Worm (Caenorhabditis elegans): Measurements from ENCODE around the gene epg-3.

Gene epg-3

DNA sequence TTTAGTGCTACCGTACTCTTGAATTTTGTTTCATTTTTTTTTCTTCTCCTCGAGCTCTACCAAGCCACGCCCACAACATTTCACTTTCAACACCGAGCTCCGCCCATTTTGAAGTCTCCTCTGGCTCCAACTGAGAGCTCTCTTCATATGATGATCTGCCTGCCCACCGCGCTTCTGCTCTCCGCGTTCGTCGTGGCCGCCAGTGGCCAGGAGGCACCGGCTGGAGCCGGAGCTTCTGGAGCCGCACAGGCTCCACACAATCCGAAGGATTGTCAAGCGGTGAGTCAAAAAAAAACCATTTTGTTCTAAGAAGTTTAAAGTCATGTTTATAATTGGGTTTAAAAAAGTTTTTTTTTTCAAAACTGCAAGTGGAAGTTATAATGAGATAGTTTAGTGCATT lies 24.2 kb upstream of the epg-3 start, which contains the start of gene flp-14:
Gene flp-14 (plus strand): TSS at position 146 of the 400 bp plus-strand sequence.
- TF ChIP-seq med-1 (GFP tag; optimal IDR thresholded peaks at IDR 0.05; ENCODE audit: insufficient read depth) (no peak), T22C8.4 (GFP tag; IDR thresholded peaks at IDR 0.05) (no peak), ref-1 (GFP tag; conservative IDR thresholded peaks at IDR 0.05) (no peak), ztf-23 (GFP tag; IDR thresholded peaks at IDR 0.05) (no peak), tab-1 (GFP tag; IDR thresholded peaks at IDR 0.05) (no peak), klf-2 (GFP tag; conservative IDR thresholded peaks at IDR 0.05) (no peak), ztf-29 (GFP tag; IDR thresholded peaks at IDR 0.05) (no peak), flt-1 (GFP tag; IDR thresholded peaks at IDR 0.05) (no peak), cog-1 (tag; optimal IDR thresholded peaks at IDR 0.05) (no peak)

DNA sequence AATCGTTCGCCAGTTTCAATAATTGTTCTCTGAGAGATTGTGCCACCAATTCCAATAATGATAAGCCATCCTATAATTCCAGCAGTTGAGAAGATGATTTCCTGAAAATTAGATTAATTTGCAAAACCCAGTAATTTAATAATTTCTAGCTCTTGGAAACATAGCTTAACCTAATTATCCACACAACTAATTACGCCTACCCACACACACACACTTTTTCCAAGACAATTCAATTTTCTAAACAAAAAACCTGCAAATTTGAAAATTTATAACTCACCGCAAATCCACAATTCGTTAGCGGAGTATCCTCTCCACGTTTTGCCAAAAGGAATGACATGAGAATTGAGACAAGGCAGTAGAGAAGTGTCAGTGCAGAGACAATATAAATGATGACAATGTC lies 18.1 kb upstream of the epg-3 start:
- TF ChIP-seq cog-1 (tag; optimal IDR thresholded peaks at IDR 0.05) (no peak), tab-1 (GFP tag; IDR thresholded peaks at IDR 0.05) (no peak), ztf-29 (GFP tag; IDR thresholded peaks at IDR 0.05) (no peak), klf-2 (GFP tag; conservative IDR thresholded peaks at IDR 0.05) (no peak), med-1 (GFP tag; optimal IDR thresholded peaks at IDR 0.05; ENCODE audit: insufficient read depth) (no peak), ztf-23 (GFP tag; IDR thresholded peaks at IDR 0.05) (no peak), ref-1 (GFP tag; conservative IDR thresholded peaks at IDR 0.05) (no peak), T22C8.4 (GFP tag; IDR thresholded peaks at IDR 0.05) (no peak), flt-1 (GFP tag; IDR thresholded peaks at IDR 0.05) (no peak)

DNA sequence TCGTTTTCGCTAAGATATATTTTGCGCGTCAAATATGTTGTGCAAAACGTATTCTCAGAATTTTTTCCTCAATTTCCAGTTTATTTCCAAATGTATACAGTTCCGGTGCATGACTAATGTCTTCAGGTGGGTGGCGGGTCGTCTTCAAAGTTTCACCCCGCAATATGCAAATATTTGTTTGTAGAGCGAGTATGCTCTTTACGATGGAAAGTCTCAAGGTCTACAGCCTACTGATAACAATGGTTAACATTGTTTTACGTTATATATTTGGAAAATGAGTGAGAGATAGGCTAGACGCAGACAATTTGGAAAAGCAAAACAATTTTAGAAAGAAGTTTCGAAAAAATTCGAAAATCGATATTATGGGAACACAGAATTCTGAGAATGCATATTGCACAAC lies 16.7 kb upstream of the epg-3 start:
- no peak for TF ChIP-seq flt-1 (GFP tag; IDR thresholded peaks at IDR 0.05)
- TF ChIP-seq ref-1 (GFP tag; conservative IDR thresholded peaks at IDR 0.05): no peak

DNA sequence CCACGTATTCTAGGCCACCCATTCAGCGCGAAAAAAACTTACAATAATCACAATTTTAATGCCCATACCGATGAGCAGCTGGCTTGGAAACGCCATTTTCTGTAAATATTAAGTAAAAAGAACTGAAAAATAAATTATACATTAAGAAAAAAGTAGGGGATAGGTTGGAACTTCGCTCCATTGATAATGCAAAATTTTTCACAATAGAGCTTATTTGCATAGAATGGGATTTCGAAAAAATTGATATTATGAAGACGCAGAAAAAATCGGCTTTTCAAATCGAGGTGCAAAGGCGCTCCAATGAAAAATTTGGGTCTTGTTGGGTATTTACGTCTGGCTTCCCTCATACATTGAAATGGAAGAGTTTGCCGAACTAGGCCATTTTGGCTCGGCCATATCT lies 15.9 kb upstream of the epg-3 start, which contains the start of gene Y37D8A.16:
Gene Y37D8A.16 (minus strand): TSS at position 101 of the 400 bp plus-strand sequence.
- TF ChIP-seq ztf-29 (GFP tag; IDR thresholded peaks at IDR 0.05): no peak
- no peak for TF ChIP-seq klf-2 (GFP tag; conservative IDR thresholded peaks at IDR 0.05)
- no peak for TF ChIP-seq ztf-23 (GFP tag; IDR thresholded peaks at IDR 0.05)
- no peak for TF ChIP-seq ref-1 (GFP tag; conservative IDR thresholded peaks at IDR 0.05)
- TF ChIP-seq med-1 (GFP tag; optimal IDR thresholded peaks at IDR 0.05; ENCODE audit: insufficient read depth): no peak
- TF ChIP-seq cog-1 (tag; optimal IDR thresholded peaks at IDR 0.05): no peak
- no peak for TF ChIP-seq T22C8.4 (GFP tag; IDR thresholded peaks at IDR 0.05)
- no peak for TF ChIP-seq flt-1 (GFP tag; IDR thresholded peaks at IDR 0.05)
- no peak for TF ChIP-seq tab-1 (GFP tag; IDR thresholded peaks at IDR 0.05)

DNA sequence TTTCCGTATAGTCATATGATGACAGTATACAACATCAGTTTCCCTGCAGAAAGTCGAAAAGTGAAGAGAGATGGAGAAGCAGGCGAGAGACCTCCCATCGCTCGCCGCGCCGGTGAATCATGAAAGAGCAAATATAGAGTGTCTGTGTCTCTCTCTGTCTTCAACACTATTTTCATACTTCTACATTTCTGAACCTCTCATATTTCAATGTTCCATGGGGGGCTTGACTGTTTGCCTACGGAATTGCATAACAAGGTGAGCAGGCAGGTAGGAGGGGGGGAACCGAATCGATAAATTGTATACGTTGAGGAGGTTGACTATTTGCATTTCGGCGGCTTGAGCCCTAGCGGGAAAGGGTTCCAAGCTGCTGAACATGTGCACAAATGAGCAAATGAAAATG lies 14.6 kb upstream of the epg-3 start:
- TF ChIP-seq ztf-23 (GFP tag; IDR thresholded peaks at IDR 0.05) (no peak), ztf-29 (GFP tag; IDR thresholded peaks at IDR 0.05) (peak; percentile 50; the same call in 1 of the 2 replicates), tab-1 (GFP tag; IDR thresholded peaks at IDR 0.05) (0 out of 2 replicates have a peak, but pooled peaks have one; percentile 30), cog-1 (tag; optimal IDR thresholded peaks at IDR 0.05) (peak; percentile 30), T22C8.4 (GFP tag; IDR thresholded peaks at IDR 0.05) (peak; percentile 63), med-1 (GFP tag; optimal IDR thresholded peaks at IDR 0.05; ENCODE audit: insufficient read depth) (no peak), flt-1 (GFP tag; IDR thresholded peaks at IDR 0.05) (no peak), klf-2 (GFP tag; conservative IDR thresholded peaks at IDR 0.05) (no peak), ref-1 (GFP tag; conservative IDR thresholded peaks at IDR 0.05) (no peak)

DNA sequence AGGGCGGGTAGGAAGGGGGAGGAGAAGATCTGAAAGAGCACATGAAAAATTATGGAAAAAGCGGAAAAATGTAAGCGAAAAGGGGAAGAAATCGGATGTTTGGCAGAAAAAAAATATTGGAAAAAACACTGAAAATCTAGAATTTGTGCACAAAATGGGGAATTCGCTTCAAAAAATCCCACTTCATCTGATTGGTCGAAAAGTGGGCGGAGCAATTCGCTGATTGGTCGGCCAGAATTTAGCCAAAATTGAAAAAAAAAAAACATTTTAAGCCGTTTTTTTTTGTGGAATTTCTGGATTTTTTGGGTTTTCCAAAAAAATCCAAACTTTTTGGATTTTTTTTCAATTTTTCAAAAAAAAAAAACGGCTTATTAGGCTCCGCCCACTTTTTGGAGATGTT lies 13.7 kb upstream of the epg-3 start:
- TF ChIP-seq cog-1 (tag; optimal IDR thresholded peaks at IDR 0.05): no peak
- no peak for TF ChIP-seq ztf-23 (GFP tag; IDR thresholded peaks at IDR 0.05)
- no peak for TF ChIP-seq T22C8.4 (GFP tag; IDR thresholded peaks at IDR 0.05)
- no peak for TF ChIP-seq ref-1 (GFP tag; conservative IDR thresholded peaks at IDR 0.05)
- no peak for TF ChIP-seq flt-1 (GFP tag; IDR thresholded peaks at IDR 0.05)
- no peak for TF ChIP-seq tab-1 (GFP tag; IDR thresholded peaks at IDR 0.05)
- no peak for TF ChIP-seq ztf-29 (GFP tag; IDR thresholded peaks at IDR 0.05)

DNA sequence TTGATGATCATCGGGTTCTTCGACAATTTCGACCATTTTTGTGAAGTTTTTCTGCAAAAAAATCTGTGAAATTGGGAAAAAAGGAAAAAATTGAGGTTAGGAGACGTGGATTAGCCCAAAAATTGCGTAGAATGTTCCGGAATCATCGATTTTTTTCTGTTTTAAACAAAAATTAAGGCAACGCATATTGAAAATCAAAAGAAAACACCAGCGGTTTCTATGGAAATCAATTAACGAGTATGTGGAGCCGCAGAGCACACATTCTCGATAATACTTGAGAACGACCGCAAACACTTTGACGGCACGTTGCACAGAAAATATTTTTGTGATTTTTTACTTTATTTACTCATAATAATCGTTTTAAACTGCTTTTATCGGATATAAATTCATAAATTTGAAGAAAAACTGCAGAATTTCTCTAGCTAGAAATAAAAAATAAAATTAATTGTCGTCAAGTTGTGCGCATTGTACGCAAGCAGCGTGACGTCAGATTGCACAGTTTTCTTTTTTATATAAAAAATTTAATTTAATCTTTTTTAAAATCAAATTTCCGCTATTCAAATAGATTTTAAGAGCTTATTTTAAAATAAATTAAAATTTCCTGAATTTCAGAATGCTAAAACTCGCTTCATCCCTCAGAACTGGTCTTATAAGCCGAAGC lies 8.4 kb upstream of the epg-3 start, which contains the start of the genes npp-25 and mrps-10:
Gene npp-25 (minus strand): TSS at position 51 of the 661 bp plus-strand sequence.
Gene mrps-10 (plus strand): TSS at position 611 of the 661 bp plus-strand sequence.
- TF ChIP-seq cog-1 (tag; optimal IDR thresholded peaks at IDR 0.05): no peak
- no peak for TF ChIP-seq klf-2 (GFP tag; conservative IDR thresholded peaks at IDR 0.05)
- TF ChIP-seq T22C8.4 (GFP tag; IDR thresholded peaks at IDR 0.05): no peak
- no peak for TF ChIP-seq flt-1 (GFP tag; IDR thresholded peaks at IDR 0.05)
- no peak for TF ChIP-seq ztf-29 (GFP tag; IDR thresholded peaks at IDR 0.05)
- TF ChIP-seq med-1 (GFP tag; optimal IDR thresholded peaks at IDR 0.05; ENCODE audit: insufficient read depth): no peak
- TF ChIP-seq tab-1 (GFP tag; IDR thresholded peaks at IDR 0.05): no peak
- no peak for TF ChIP-seq ztf-23 (GFP tag; IDR thresholded peaks at IDR 0.05)
- TF ChIP-seq ref-1 (GFP tag; conservative IDR thresholded peaks at IDR 0.05): no peak

DNA sequence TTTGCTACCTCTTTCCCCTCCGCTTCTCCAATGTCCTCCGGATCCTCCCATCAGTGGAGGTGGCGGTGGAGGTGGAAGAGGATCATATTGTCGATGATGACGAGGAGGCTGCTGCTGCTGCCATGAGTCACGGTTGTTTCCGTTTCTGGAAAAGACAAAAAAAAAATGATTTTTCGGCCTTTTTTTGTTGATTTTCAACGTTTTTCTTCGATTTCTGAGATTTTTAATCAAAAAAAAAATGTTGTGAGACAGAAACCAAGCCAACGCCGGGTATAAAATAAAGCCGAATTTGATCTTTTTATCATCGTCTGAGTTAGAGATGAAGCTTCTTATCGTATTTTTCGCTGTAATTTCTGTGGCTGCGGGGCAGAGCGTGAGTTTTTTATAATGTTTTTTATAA lies 4.9 kb upstream of the epg-3 start, which contains the start of gene Y37D8A.19:
Gene Y37D8A.19 (plus strand): TSS at position 301 of the 400 bp plus-strand sequence.
- TF ChIP-seq med-1 (GFP tag; optimal IDR thresholded peaks at IDR 0.05; ENCODE audit: insufficient read depth): no peak
- no peak for TF ChIP-seq klf-2 (GFP tag; conservative IDR thresholded peaks at IDR 0.05)
- TF ChIP-seq tab-1 (GFP tag; IDR thresholded peaks at IDR 0.05): no peak
- no peak for TF ChIP-seq ztf-23 (GFP tag; IDR thresholded peaks at IDR 0.05)

DNA sequence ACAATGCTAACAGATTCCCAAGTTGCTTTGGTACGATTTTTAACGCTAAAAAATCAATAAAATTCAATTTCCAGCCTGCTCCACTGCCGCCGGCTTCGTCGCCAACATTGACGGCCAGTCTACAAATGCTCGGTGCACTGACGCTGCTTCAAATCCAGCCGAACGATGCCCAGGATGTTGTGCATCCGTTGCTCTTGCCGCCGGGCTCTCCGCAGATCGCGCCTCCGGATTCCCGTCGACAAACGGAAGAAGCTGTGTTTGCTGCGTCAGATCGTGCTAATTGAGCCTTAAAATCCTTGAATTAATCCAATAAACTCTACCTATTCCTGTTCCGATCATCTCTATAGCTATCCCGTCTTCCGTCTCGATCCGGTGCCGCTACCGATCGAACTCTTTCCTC lies 3.4 kb upstream of the epg-3 start:
- TF ChIP-seq tab-1 (GFP tag; IDR thresholded peaks at IDR 0.05) (no peak), ref-1 (GFP tag; conservative IDR thresholded peaks at IDR 0.05) (no peak), cog-1 (tag; optimal IDR thresholded peaks at IDR 0.05) (no peak), T22C8.4 (GFP tag; IDR thresholded peaks at IDR 0.05) (no peak), ztf-29 (GFP tag; IDR thresholded peaks at IDR 0.05) (no peak), ztf-23 (GFP tag; IDR thresholded peaks at IDR 0.05) (no peak), klf-2 (GFP tag; conservative IDR thresholded peaks at IDR 0.05) (no peak), med-1 (GFP tag; optimal IDR thresholded peaks at IDR 0.05; ENCODE audit: insufficient read depth) (no peak), flt-1 (GFP tag; IDR thresholded peaks at IDR 0.05) (no peak)

Data from whole organism, midembryonic.